Worm (Caenorhabditis elegans): ENCODE data around the gene tbc-8.

ce11 chrIII:10353423-10353822 is 11.3 kb upstream of the tbc-8 start:
- TF ChIP-seq lin-15B (tag; optimal IDR thresholded peaks at IDR 0.05) (no peak), nhr-11 (tag; optimal IDR thresholded peaks at IDR 0.05) (no peak), mep-1 (tag; optimal IDR thresholded peaks at IDR 0.05) (no peak), unc-62 (GFP tag; optimal IDR thresholded peaks at IDR 0.05) (no peak), nhr-76 (tag; optimal IDR thresholded peaks at IDR 0.05) (no peak), lsy-2 (tag; optimal IDR thresholded peaks at IDR 0.05) (no peak), mdl-1 (tag; optimal IDR thresholded peaks at IDR 0.05) (no peak), ztf-11 (tag; optimal IDR thresholded peaks at IDR 0.05) (no peak)

All from whole organism, L1 larva.